Fruit fly (Drosophila melanogaster): ENCODE measurements around the gene CG33159.
A peak's percentile ranks its signal among the peaks of the same experiment; 100 is the strongest.

Gene CG33159

dm6 chr3L:3192912-3193311 is 11.3 kb downstream of the CG33159 start, which contains the start of gene Hsp83 (continued):
- TF ChIP-seq bab2 (GFP tag; optimal IDR thresholded peaks at IDR 0.05) = peak; percentile 79
- TF ChIP-seq sens-2 (GFP tag; IDR thresholded peaks at IDR 0.05) = peak; percentile 97
- peak; percentile 58; the same call in 1 of the 2 replicates for TF ChIP-seq gt (GFP tag; IDR thresholded peaks at IDR 0.05)
- peak; percentile 99 for TF ChIP-seq fd64A (GFP tag; optimal IDR thresholded peaks at IDR 0.05)
- peak; percentile 92 for TF ChIP-seq Awh (GFP tag; IDR thresholded peaks at IDR 0.05)
- peak; percentile 95 for TF ChIP-seq CG32532 (GFP tag; IDR thresholded peaks at IDR 0.05)
- TF ChIP-seq dysf (GFP tag; IDR thresholded peaks at IDR 0.05) = peak; percentile 89
- TF ChIP-seq D19A (tag; optimal IDR thresholded peaks at IDR 0.05) = peak; percentile 69
- TF ChIP-seq odd (GFP tag; optimal IDR thresholded peaks at IDR 0.05) = peak; percentile 99
- TF ChIP-seq H15 (GFP tag; IDR thresholded peaks at IDR 0.05) = peak; percentile 92
- peak; percentile 93 for TF ChIP-seq CG10274 (GFP tag; optimal IDR thresholded peaks at IDR 0.05)
- TF ChIP-seq bowl (GFP tag; IDR thresholded peaks at IDR 0.05) = peak; percentile 81; the same call in 1 of the 2 replicates
- peak; percentile 38; the same call in 1 of the 2 replicates for TF ChIP-seq sisA (GFP tag; IDR thresholded peaks at IDR 0.05)
- TF ChIP-seq MESR4 (GFP tag; optimal IDR thresholded peaks at IDR 0.05) = peak; percentile 92
- peak; percentile 73 for TF ChIP-seq z (GFP tag; IDR thresholded peaks at IDR 0.05)
- TF ChIP-seq CG6654 (GFP tag; optimal IDR thresholded peaks at IDR 0.05) = peak; percentile 84
- TF ChIP-seq CG17568 (GFP tag; optimal IDR thresholded peaks at IDR 0.05) = peak; percentile 99
- peak; percentile 98 for TF ChIP-seq Side (GFP tag; optimal IDR thresholded peaks at IDR 0.05)
- peak; percentile 77 for TF ChIP-seq CG13123 (GFP tag; optimal IDR thresholded peaks at IDR 0.05)
- TF ChIP-seq CG14050 (GFP tag; IDR thresholded peaks at IDR 0.05) = peak; percentile 92
- no peak for TF ChIP-seq CG2129 (GFP tag; IDR thresholded peaks at IDR 0.05; ENCODE audit: partially characterized antibody)
- peak; percentile 99 for TF ChIP-seq CG17912 (GFP tag; optimal IDR thresholded peaks at IDR 0.05)
- TF ChIP-seq tin (GFP tag; optimal IDR thresholded peaks at IDR 0.05) = peak; percentile 88
- peak; percentile 74 for TF ChIP-seq CG31224 (GFP tag; IDR thresholded peaks at IDR 0.05)
- peak; percentile 3; the same call in 1 of the 2 replicates for TF ChIP-seq amos (GFP tag; IDR thresholded peaks at IDR 0.05; ENCODE audit: partially characterized antibody)
- peak; percentile 91 for TF ChIP-seq CG8290 (GFP tag; optimal IDR thresholded peaks at IDR 0.05)
- TF ChIP-seq CG8290 (tag; optimal IDR thresholded peaks at IDR 0.05) = peak; percentile 97
- peak; percentile 99 for TF ChIP-seq Hmr (GFP tag; optimal IDR thresholded peaks at IDR 0.05)
- peak; percentile 94 for TF ChIP-seq CG3407 (GFP tag; optimal IDR thresholded peaks at IDR 0.05)
- peak; percentile 61 for TF ChIP-seq CoRest (tag; optimal IDR thresholded peaks at IDR 0.05)
- peak; percentile 30 for TF ChIP-seq pnt (GFP tag; optimal IDR thresholded peaks at IDR 0.05)
- TF ChIP-seq mam (GFP tag; optimal IDR thresholded peaks at IDR 0.05) = peak; percentile 79
- TF ChIP-seq CG8281 (tag; optimal IDR thresholded peaks at IDR 0.05) = peak; percentile 74
- TF ChIP-seq Opbp (GFP tag; IDR thresholded peaks at IDR 0.05; ENCODE audit: partially characterized antibody) = peak; percentile 57; the same call in 2 of the 3 replicates
- peak; percentile 87 for TF ChIP-seq Max (GFP tag; optimal IDR thresholded peaks at IDR 0.05)
- peak; percentile 89 for TF ChIP-seq salm (tag; optimal IDR thresholded peaks at IDR 0.05)
- no peak for TF ChIP-seq Abd-B (GFP tag; optimal IDR thresholded peaks at IDR 0.05)
- peak; percentile 40; the same call in 1 of the 2 replicates for TF ChIP-seq Poxn (GFP tag; IDR thresholded peaks at IDR 0.05)
- TF ChIP-seq CG31388 (GFP tag; optimal IDR thresholded peaks at IDR 0.05) = peak; percentile 58
- TF ChIP-seq lmd (GFP tag; IDR thresholded peaks at IDR 0.05) = peak; percentile 80
- TF ChIP-seq peb (GFP tag; IDR thresholded peaks at IDR 0.05) = 0 out of 2 replicates have a peak, but pooled peaks have one; percentile 62
- peak; percentile 99 for TF ChIP-seq schlank (tag; optimal IDR thresholded peaks at IDR 0.05)
- peak; percentile 83 for TF ChIP-seq CG14441 (GFP tag; IDR thresholded peaks at IDR 0.05)
- no peak for TF ChIP-seq D (optimal IDR thresholded peaks at IDR 0.05)
- TF ChIP-seq D (GFP tag; optimal IDR thresholded peaks at IDR 0.05) = peak; percentile 95
- TF ChIP-seq cad (GFP tag; optimal IDR thresholded peaks at IDR 0.05) = no peak
- TF ChIP-seq Trl (optimal IDR thresholded peaks at IDR 0.05) = no peak
- peak; percentile 97 for TF ChIP-seq Trl (GFP tag; optimal IDR thresholded peaks at IDR 0.05)
- peak; percentile 94 for TF ChIP-seq CG2202 (tag; optimal IDR thresholded peaks at IDR 0.05)
- peak; percentile 95 for TF ChIP-seq Dbx (GFP tag; IDR thresholded peaks at IDR 0.05)
- peak; percentile 98 for TF ChIP-seq CG12659 (GFP tag; optimal IDR thresholded peaks at IDR 0.05)
- peak; percentile 80 for TF ChIP-seq Deaf1 (tag; optimal IDR thresholded peaks at IDR 0.05)
